Fruit fly (Drosophila melanogaster) whole organism, embryonic: ENCODE results near the gene Creld.

Experiments used
- ATbp ChIP-seq: fragments of 200-800 bp; sonication (Bioruptor generic); optimal IDR thresholded peaks from 2 replicates; lab custom pipeline; 2017; ENCODE audit warnings: missing biosample characterization, mild to moderate bottlenecking, missing genetic modification characterization, missing genetic modification reagents
- CG10147 ChIP-seq: fragments of 200-800 bp; sonication (Bioruptor generic); optimal IDR thresholded peaks from 2 replicates; lab custom pipeline; 2019; ENCODE audit warnings: missing biosample characterization, mild to moderate bottlenecking, missing genetic modification characterization, moderate library complexity
- CG10267 ChIP-seq: fragments of 200-800 bp; sonication (Bioruptor generic); optimal IDR thresholded peaks from 2 replicates; lab custom pipeline; 2018; ENCODE audit warnings: missing biosample characterization, mild to moderate bottlenecking, missing genetic modification characterization, moderate library complexity
- CG12219 ChIP-seq: fragments of 200-800 bp; sonication (Bioruptor generic); optimal IDR thresholded peaks from 3 replicates; lab custom pipeline; 2018; ENCODE audit warnings: missing biosample characterization, mild to moderate bottlenecking, missing genetic modification characterization
- CG14050 ChIP-seq: fragments of 200-800 bp; sonication (Bioruptor generic); IDR thresholded peaks from 3 replicates; pipeline ENCODE4 v1.3.6; 2022; ENCODE audit warnings: missing biosample characterization, missing genetic modification characterization
- CG14710 ChIP-seq: fragments of 200-800 bp; sonication (Bioruptor generic); optimal IDR thresholded peaks from 3 replicates; lab custom pipeline; 2019; ENCODE audit warnings: missing biosample characterization, mild to moderate bottlenecking, missing genetic modification characterization, moderate library complexity
- CG15601 ChIP-seq: fragments of 200-800 bp; sonication (Bioruptor generic); optimal IDR thresholded peaks from 3 replicates; lab custom pipeline; 2019; ENCODE audit warnings: missing biosample characterization, mild to moderate bottlenecking, missing genetic modification characterization, moderate library complexity
- CG17912 ChIP-seq: fragments of 200-800 bp; sonication (Bioruptor generic); optimal IDR thresholded peaks from 2 replicates; lab custom pipeline; 2018; ENCODE audit warnings: missing biosample characterization, mild to moderate bottlenecking, missing genetic modification characterization
- CG32532 ChIP-seq: fragments of 200-800 bp; sonication (Bioruptor generic); IDR thresholded peaks from 2 replicates; pipeline ENCODE4 v1.3.6; 2022; ENCODE audit warnings: missing biosample characterization, missing genetic modification characterization
- CG32772 ChIP-seq: fragments of 200-800 bp; sonication (Bioruptor generic); IDR thresholded peaks from 2 replicates; pipeline ENCODE4 v1.3.6; 2022; ENCODE audit warnings: missing biosample characterization, missing genetic modification characterization
- CG34376 ChIP-seq: fragments of 200-800 bp; sonication (Bioruptor generic); optimal IDR thresholded peaks from 2 replicates; lab custom pipeline; 2018; ENCODE audit warnings: missing biosample characterization, mild to moderate bottlenecking, missing genetic modification characterization
- CG3838 ChIP-seq: fragments of 200-800 bp; sonication (Bioruptor generic); optimal IDR thresholded peaks from 3 replicates; lab custom pipeline; 2016; ENCODE audit warnings: missing biosample characterization, missing genetic modification characterization
- CG42726 ChIP-seq: fragments of 200-800 bp; sonication (Bioruptor generic); IDR thresholded peaks from 2 replicates; pipeline ENCODE4 v1.3.6; 2022; ENCODE audit warnings: missing biosample characterization, missing genetic modification characterization; ENCODE audit not compliant: partially characterized antibody
- CG4707 ChIP-seq: fragments of 200-800 bp; sonication (Bioruptor generic); optimal IDR thresholded peaks from 2 replicates; lab custom pipeline; 2018; ENCODE audit warnings: missing biosample characterization, mild to moderate bottlenecking, missing genetic modification characterization, moderate library complexity
- CG4820 ChIP-seq: fragments of 200-800 bp; sonication (Bioruptor generic); optimal IDR thresholded peaks from 3 replicates; lab custom pipeline; 2016; ENCODE audit warnings: missing biosample characterization, missing genetic modification characterization
- CG5953 ChIP-seq: fragments of 200-800 bp; sonication (Bioruptor generic); IDR thresholded peaks from 2 replicates; pipeline ENCODE4 v1.3.6; 2022; ENCODE audit warnings: missing biosample characterization, missing genetic modification characterization
- CG7372 ChIP-seq: fragments of 200-800 bp; sonication (Bioruptor generic); IDR thresholded peaks from 2 replicates; pipeline ENCODE4 v1.3.6; 2022; ENCODE audit warnings: missing biosample characterization, missing genetic modification characterization
- CG7556 ChIP-seq: fragments of 200-800 bp; sonication (Bioruptor generic); optimal IDR thresholded peaks from 2 replicates; lab custom pipeline; 2017; ENCODE audit warnings: missing biosample characterization, mild to moderate bottlenecking, missing genetic modification characterization
- CG7745 ChIP-seq: fragments of 200-800 bp; sonication (Bioruptor generic); optimal IDR thresholded peaks from 2 replicates; lab custom pipeline; 2018; ENCODE audit warnings: missing biosample characterization, mild to moderate bottlenecking, missing genetic modification characterization, moderate library complexity
- CG7928 ChIP-seq: fragments of 200-800 bp; sonication (Bioruptor generic); optimal IDR thresholded peaks from 2 replicates; lab custom pipeline; 2017; ENCODE audit warnings: missing biosample characterization, mild to moderate bottlenecking, missing genetic modification characterization
- CG8290 ChIP-seq, 3 experiments: fragments of 200-800 bp; sonication (Bioruptor generic); optimal IDR thresholded peaks; 2 replicates each; lab custom pipeline; 2016 to 2019; ENCODE audit warnings: missing biosample characterization in 3 of 3, missing genetic modification characterization in 3 of 3, mild to moderate bottlenecking in 2 of 3, moderate library complexity in 1 of 3
- CG9437 ChIP-seq: fragments of 200-800 bp; sonication (Bioruptor generic); optimal IDR thresholded peaks from 2 replicates; lab custom pipeline; 2018; ENCODE audit warnings: missing biosample characterization, mild to moderate bottlenecking, missing genetic modification characterization
- Deaf1 ChIP-seq: fragments of 200-800 bp; optimal IDR thresholded peaks from 3 replicates; lab custom pipeline; 2019; ENCODE audit warnings: missing biosample characterization, mild to moderate bottlenecking, missing genetic modification characterization, moderate library complexity
- Dref ChIP-seq: fragments of 200-800 bp; sonication (Bioruptor generic); IDR thresholded peaks from 2 replicates; pipeline ENCODE4 v1.3.6; 2022; ENCODE audit warnings: missing biosample characterization, missing genetic modification characterization
- Drgx ChIP-seq: fragments of 200-800 bp; sonication (Bioruptor generic); IDR thresholded peaks from 2 replicates; pipeline ENCODE4 v1.3.6; 2022; ENCODE audit warnings: missing biosample characterization, missing genetic modification characterization
- HLH3B ChIP-seq: fragments of 200-800 bp; sonication (Bioruptor generic); IDR thresholded peaks from 2 replicates; pipeline ENCODE4 v1.3.6; 2022; ENCODE audit warnings: missing biosample characterization, missing genetic modification characterization
- HLH54F ChIP-seq: fragments of 200-800 bp; sonication (Bioruptor generic); optimal IDR thresholded peaks from 3 replicates; lab custom pipeline; 2016; ENCODE audit warnings: missing biosample characterization, missing genetic modification characterization
- HLHmδ ChIP-seq: fragments of 200-800 bp; sonication (Bioruptor generic); optimal IDR thresholded peaks from 2 replicates; lab custom pipeline; 2018; ENCODE audit warnings: missing biosample characterization, mild to moderate bottlenecking, missing genetic modification characterization, moderate library complexity
- Jarid2 ChIP-seq: fragments of 200-800 bp; sonication (Bioruptor generic); optimal IDR thresholded peaks from 3 replicates; lab custom pipeline; 2017; ENCODE audit warnings: mild to moderate bottlenecking, missing biosample characterization, missing genetic modification reagents, missing genetic modification characterization
- Nf-YA ChIP-seq: fragments of 200-800 bp; sonication (Bioruptor generic); IDR thresholded peaks from 2 replicates; pipeline ENCODE4 v1.3.6; 2022; ENCODE audit warnings: missing biosample characterization, missing genetic modification characterization
- Optix ChIP-seq: fragments of 200-800 bp; sonication (Bioruptor generic); IDR thresholded peaks from 3 replicates; pipeline ENCODE4 v1.3.6; 2022; ENCODE audit warnings: missing biosample characterization, missing genetic modification characterization
- Rx ChIP-seq: fragments of 200-800 bp; sonication (Bioruptor generic); IDR thresholded peaks from 2 replicates; pipeline ENCODE4 v1.3.6; 2022; ENCODE audit warnings: missing biosample characterization, missing genetic modification characterization
- Stat92E ChIP-seq, 3 experiments: fragments of >200 bp in 2 of 3; fragments of 200-800 bp in 1 of 3; sonication (Bioruptor generic) in 1 of 3; optimal IDR thresholded peaks; 2 replicates each; lab custom pipeline; 2017 to 2019; ENCODE audit warnings: missing biosample characterization in 3 of 3, missing genetic modification characterization in 3 of 3, mild to moderate bottlenecking in 1 of 3, moderate library complexity in 1 of 3
- ase ChIP-seq: fragments of 200-800 bp; sonication (Bioruptor generic); IDR thresholded peaks from 3 replicates; pipeline ENCODE4 v1.3.6; 2022; ENCODE audit warnings: missing biosample characterization, missing genetic modification characterization
- disco-r ChIP-seq: fragments of 200-800 bp; sonication (Bioruptor generic); optimal IDR thresholded peaks from 2 replicates; lab custom pipeline; 2016; ENCODE audit warnings: missing biosample characterization, missing genetic modification characterization
- gem ChIP-seq: fragments of 200-800 bp; sonication (Bioruptor generic); optimal IDR thresholded peaks from 2 replicates; lab custom pipeline; 2019; ENCODE audit warnings: missing biosample characterization, mild to moderate bottlenecking, missing genetic modification characterization, moderate library complexity
- gro ChIP-seq: fragments of 200-800 bp; sonication (Bioruptor generic); optimal IDR thresholded peaks from 2 replicates; lab custom pipeline; 2016; ENCODE audit warnings: missing biosample characterization, missing genetic modification characterization
- ham ChIP-seq: fragments of 200-800 bp; sonication (Bioruptor generic); IDR thresholded peaks from 2 replicates; pipeline ENCODE4 v1.3.6; 2022; ENCODE audit warnings: missing biosample characterization, missing genetic modification characterization
- lbe ChIP-seq: fragments of 200-800 bp; sonication (Bioruptor generic); optimal IDR thresholded peaks from 2 replicates; lab custom pipeline; 2016; ENCODE audit warnings: missing biosample characterization, mild to moderate bottlenecking, missing genetic modification characterization
- lilli ChIP-seq: fragments of 200-800 bp; sonication (Bioruptor generic); optimal IDR thresholded peaks from 3 replicates; lab custom pipeline; 2016; ENCODE audit warnings: missing biosample characterization, missing genetic modification characterization
- maf-S ChIP-seq: fragments of 200-800 bp; sonication (Bioruptor generic); optimal IDR thresholded peaks from 2 replicates; lab custom pipeline; 2016; ENCODE audit warnings: missing biosample characterization, missing genetic modification characterization
- odd ChIP-seq: fragments of 200-800 bp; sonication (Bioruptor generic); optimal IDR thresholded peaks from 2 replicates; lab custom pipeline; 2017; ENCODE audit warnings: missing biosample characterization, mild to moderate bottlenecking, missing genetic modification characterization
- p53 ChIP-seq: fragments of 200-800 bp; sonication (Bioruptor generic); optimal IDR thresholded peaks from 2 replicates; lab custom pipeline; 2016; ENCODE audit warnings: missing biosample characterization, missing genetic modification characterization
- phol ChIP-seq: fragments of 200-800 bp; sonication (Bioruptor generic); optimal IDR thresholded peaks from 3 replicates; lab custom pipeline; 2018; ENCODE audit warnings: missing biosample characterization, mild to moderate bottlenecking, missing genetic modification characterization, moderate library complexity
- scrt ChIP-seq: fragments of 200-800 bp; sonication (Bioruptor generic); optimal IDR thresholded peaks from 2 replicates; lab custom pipeline; 2018; ENCODE audit warnings: missing biosample characterization, mild to moderate bottlenecking, missing genetic modification characterization, moderate library complexity
- sr ChIP-seq: fragments of 200-800 bp; sonication (Bioruptor generic); IDR thresholded peaks from 3 replicates; pipeline ENCODE4 v1.3.6; 2022; ENCODE audit warnings: missing biosample characterization, missing genetic modification characterization
- zen ChIP-seq: fragments of 200-800 bp; sonication (Bioruptor generic); optimal IDR thresholded peaks from 3 replicates; lab custom pipeline; 2018; ENCODE audit warnings: missing biosample characterization, mild to moderate bottlenecking, missing genetic modification characterization, moderate library complexity
- zfh2 ChIP-seq: fragments of 200-800 bp; sonication (Bioruptor generic); optimal IDR thresholded peaks from 2 replicates; lab custom pipeline; 2016; ENCODE audit warnings: missing biosample characterization, missing genetic modification characterization

Gene Creld

DNA sequence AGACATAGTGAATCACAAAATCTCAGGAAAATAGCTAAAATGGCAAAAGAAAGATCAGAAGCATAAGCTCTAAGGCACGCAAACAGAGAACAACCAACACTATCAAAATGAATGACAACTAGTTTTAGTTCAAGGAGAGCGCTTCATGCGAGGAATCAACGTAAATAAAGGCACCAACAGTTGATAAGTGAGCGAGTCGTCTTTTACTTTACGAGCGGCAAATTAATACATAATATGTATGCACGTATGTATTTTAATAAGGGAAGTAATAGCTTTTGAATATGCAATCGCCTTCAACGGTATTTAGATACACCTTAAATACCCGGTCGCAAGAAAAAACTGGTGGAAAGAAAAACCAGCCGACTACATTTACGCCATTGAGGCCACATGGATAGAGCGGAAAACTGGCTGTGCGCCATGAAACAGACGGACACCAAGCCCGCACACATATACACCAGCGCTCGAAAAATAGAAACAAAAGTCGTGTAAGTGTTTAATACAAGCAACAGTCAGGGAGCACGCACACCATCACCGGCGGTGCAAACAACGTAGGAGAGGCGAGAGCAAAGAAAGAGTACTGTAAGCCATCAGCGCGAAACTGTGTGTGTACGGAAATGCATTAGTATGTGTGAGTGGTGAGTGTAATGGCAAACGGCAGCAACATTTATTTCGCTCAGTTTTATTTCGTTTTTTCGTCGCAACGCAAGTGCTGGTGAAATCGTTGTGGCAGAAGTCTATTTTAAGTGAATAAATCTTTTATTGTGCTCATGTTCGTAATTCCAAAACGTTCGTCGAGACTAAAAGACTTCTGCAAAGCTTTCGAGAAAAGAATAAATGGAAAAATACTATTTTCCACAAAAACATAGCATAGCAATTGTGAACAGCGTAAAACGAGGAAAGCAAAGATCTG is 35.6 kb upstream of the Creld start, which contains the start of gene dbr (continued):
- TF ChIP-seq CG34376 (GFP tag; lab: Kevin White, UChicago) (peak; percentile 59), CG32772 (GFP tag; lab: Robert Waterston, UW) (no peak), scrt (GFP tag; lab: Kevin White, UChicago) (peak; percentile 74), Deaf1 (tag; lab: Kevin White, UChicago) (peak; percentile 65), gem (no peak), CG7745 (tag; lab: Kevin White, UChicago) (no peak), CG4707 (GFP tag; lab: Kevin White, UChicago) (no peak), CG15601 (tag; lab: Kevin White, UChicago) (no peak), Stat92E (GFP tag; optimal IDR thresholded peaks at IDR 0.05; lab: Kevin White, UChicago) (peak in 1 of 3 experiments; percentile 44), CG10147 (GFP tag; lab: Kevin White, UChicago) (no peak), CG32532 (GFP tag; lab: Robert Waterston, UW) (0 out of 2 replicates have a peak, but pooled peaks have one; percentile 22), CG14710 (tag; lab: Kevin White, UChicago) (no peak), HLHmδ (peak; percentile 68), CG8290 (GFP tag; optimal IDR thresholded peaks at IDR 0.05; lab: Kevin White, UChicago) (no peak), CG8290 (tag; optimal IDR thresholded peaks at IDR 0.05; lab: Kevin White, UChicago) (peak in 1 of 2 experiments; percentile 70), Dref (GFP tag; lab: Robert Waterston, UW) (no peak), lilli (GFP tag; lab: Kevin White, UChicago) (no peak), CG3838 (no peak), HLH54F (GFP tag; lab: Kevin White, UChicago) (no peak), CG12219 (GFP tag; lab: Kevin White, UChicago) (no peak), maf-S (GFP tag; lab: Kevin White, UChicago) (no peak), phol (peak; percentile 61), Optix (GFP tag; lab: Robert Waterston, UW) (no peak), odd (peak; percentile 61), Rx (no peak), CG7928 (GFP tag; lab: Kevin White, UChicago) (no peak), ATbp (GFP tag; lab: Kevin White, UChicago) (peak; percentile 9), CG10267 (tag; lab: Kevin White, UChicago) (no peak), zen (no peak), CG14050 (GFP tag; lab: Robert Waterston, UW) (no peak), Drgx (GFP tag; lab: Robert Waterston, UW) (peak; percentile 85), CG5953 (GFP tag; lab: Robert Waterston, UW) (no peak), CG7556 (GFP tag; lab: Kevin White, UChicago) (no peak), ase (GFP tag; lab: Robert Waterston, UW) (no peak), sr (GFP tag; lab: Robert Waterston, UW) (no peak), p53 (no peak), HLH3B (GFP tag; lab: Robert Waterston, UW) (no peak), CG4820 (GFP tag; lab: Kevin White, UChicago) (no peak), lbe (GFP tag; lab: Kevin White, UChicago) (peak; percentile 9), gro (GFP tag; lab: Kevin White, UChicago) (peak; percentile 31), zfh2 (GFP tag; lab: Kevin White, UChicago) (no peak), CG17912 (peak; percentile 50), Jarid2 (GFP tag; lab: Kevin White, UChicago) (peak; percentile 48), Nf-YA (no peak), CG7372 (GFP tag; lab: Robert Waterston, UW) (no peak), CG42726 (GFP tag; lab: Robert Waterston, UW) (no peak), CG9437 (GFP tag; lab: Kevin White, UChicago) (no peak), ham (GFP tag; lab: Robert Waterston, UW) (no peak), disco-r (GFP tag; lab: Kevin White, UChicago) (no peak)
